1 fruit fly cellular context compared by ENCODE assay signal in genomic region chr3L:1618116-1618727, dm6.
TF ChIP-seq lines count a peak whose summit lies in the region.

CG13926 (minus strand) TSS chr3L:1618158.
ABCB7 (plus strand) TSS chr3L:1618414.
CG33230 (plus strand) TSS chr3L:1618414.

TF ChIP-seq in whole organism, embryonic, 481 proteins besides CTCF, POLR2A, EP300 and RAD21 (continued from another document):
- TF ChIP-seq CG6689 (GFP tag; IDR thresholded peaks at IDR 0.05; lab: Robert Waterston, UW) (no peak), crc (GFP tag; optimal IDR thresholded peaks at IDR 0.05; lab: Kevin White, UChicago) (no peak), stwl (tag; optimal IDR thresholded peaks at IDR 0.05; lab: Kevin White, UChicago) (no peak), CG16779 (GFP tag; IDR thresholded peaks at IDR 0.05; lab: Robert Waterston, UW) (no peak), D19B (GFP tag; optimal IDR thresholded peaks at IDR 0.05; lab: Kevin White, UChicago) (no peak), repo (GFP tag; optimal IDR thresholded peaks at IDR 0.05; lab: Kevin White, UChicago) (no peak), br (optimal IDR thresholded peaks at IDR 0.05; lab: Kevin White, UChicago) (no peak), Jarid2 (GFP tag; optimal IDR thresholded peaks at IDR 0.05; lab: Kevin White, UChicago) (no peak), Six4 (GFP tag; optimal IDR thresholded peaks at IDR 0.05; lab: Kevin White, UChicago) (no peak), Lpt (GFP tag; optimal IDR thresholded peaks at IDR 0.05; lab: Kevin White, UChicago) (no peak), cato (GFP tag; optimal IDR thresholded peaks at IDR 0.05; lab: Kevin White, UChicago; ENCODE audit: borderline replicate concordance) (no peak), Rx (GFP tag; IDR thresholded peaks at IDR 0.05; lab: Robert Waterston, UW) (no peak), chif (GFP tag; optimal IDR thresholded peaks at IDR 0.05; lab: Kevin White, UChicago) (no peak), Optix (GFP tag; IDR thresholded peaks at IDR 0.05; lab: Robert Waterston, UW) (no peak), CG10366 (GFP tag; IDR thresholded peaks at IDR 0.05; lab: Robert Waterston, UW) (no peak), CG7786 (GFP tag; optimal IDR thresholded peaks at IDR 0.05; lab: Kevin White, UChicago) (no peak), Max (GFP tag; optimal IDR thresholded peaks at IDR 0.05; lab: Kevin White, UChicago) (peak; percentile 44), CG16863 (GFP tag; optimal IDR thresholded peaks at IDR 0.05; lab: Kevin White, UChicago) (no peak), Hr39 (optimal IDR thresholded peaks at IDR 0.05; lab: Kevin White, UChicago) (no peak)
